Fruit fly (Drosophila melanogaster): Measurements from ENCODE around the gene CG31875.
A peak's percentile ranks its signal among the peaks of the same experiment; 100 is the strongest.

CG31875 gene

dm6 chr2L:9996553-9996952 lies 6.0 kb downstream of the CG31875 start:
- TF ChIP-seq toe (GFP tag; optimal IDR thresholded peaks at IDR 0.05) (no peak), pad (GFP tag; optimal IDR thresholded peaks at IDR 0.05) (no peak), cnc (optimal IDR thresholded peaks at IDR 0.05) (no peak), CG11617 (GFP tag; optimal IDR thresholded peaks at IDR 0.05) (peak; percentile 14), bab1 (GFP tag; optimal IDR thresholded peaks at IDR 0.05) (no peak), CG7101 (tag; optimal IDR thresholded peaks at IDR 0.05) (no peak)

- TF ChIP-seq CG5204 (GFP tag; optimal IDR thresholded peaks at IDR 0.05) (no peak), CG11617 (GFP tag; optimal IDR thresholded peaks at IDR 0.05) (no peak), CG7101 (tag; optimal IDR thresholded peaks at IDR 0.05) (no peak), toe (GFP tag; optimal IDR thresholded peaks at IDR 0.05) (no peak), pad (GFP tag; optimal IDR thresholded peaks at IDR 0.05) (no peak), CG7045 (GFP tag; optimal IDR thresholded peaks at IDR 0.05) (no peak), bab1 (GFP tag; optimal IDR thresholded peaks at IDR 0.05) (no peak), Crg-1 (GFP tag; optimal IDR thresholded peaks at IDR 0.05) (no peak), Hr96 (GFP tag; optimal IDR thresholded peaks at IDR 0.05) (no peak)
These were observed 8.2 kb downstream of the CG31875 start for dm6 chr2L:9994382-9994781.

- TF ChIP-seq Hr96 (GFP tag; optimal IDR thresholded peaks at IDR 0.05) = no peak
- no peak for TF ChIP-seq cnc (optimal IDR thresholded peaks at IDR 0.05)
- TF ChIP-seq cic (GFP tag; optimal IDR thresholded peaks at IDR 0.05) = no peak
- TF ChIP-seq toe (GFP tag; optimal IDR thresholded peaks at IDR 0.05) = no peak
- no peak for TF ChIP-seq CG14711 (tag; optimal IDR thresholded peaks at IDR 0.05)
- TF ChIP-seq Clk (GFP tag; optimal IDR thresholded peaks at IDR 0.05) = no peak
- TF ChIP-seq CG7101 (tag; optimal IDR thresholded peaks at IDR 0.05) = no peak
- TF ChIP-seq bab1 (GFP tag; optimal IDR thresholded peaks at IDR 0.05) = no peak
- TF ChIP-seq CG1620 (GFP tag; optimal IDR thresholded peaks at IDR 0.05) = no peak
- no peak for TF ChIP-seq pad (GFP tag; optimal IDR thresholded peaks at IDR 0.05)
- TF ChIP-seq kay (GFP tag; ENCODE audit: borderline replicate concordance) = no peak
- TF ChIP-seq CG33017 (tag; optimal IDR thresholded peaks at IDR 0.05) = no peak
- no peak for TF ChIP-seq Mnt (GFP tag; optimal IDR thresholded peaks at IDR 0.05)
- no peak for TF ChIP-seq CG7045 (GFP tag; optimal IDR thresholded peaks at IDR 0.05)
- TF ChIP-seq CG5204 (GFP tag; optimal IDR thresholded peaks at IDR 0.05) = no peak
- TF ChIP-seq Crg-1 (GFP tag; optimal IDR thresholded peaks at IDR 0.05) = no peak
- no peak for TF ChIP-seq tj (GFP tag; optimal IDR thresholded peaks at IDR 0.05)
- TF ChIP-seq CG11617 (GFP tag; optimal IDR thresholded peaks at IDR 0.05) = no peak
- no peak for TF ChIP-seq ovo (GFP tag; optimal IDR thresholded peaks at IDR 0.05)
These were observed 12.6 kb downstream of the CG31875 start for dm6 chr2L:9989846-9990506.

- TF ChIP-seq kay (GFP tag; ENCODE audit: borderline replicate concordance) (no peak), bab1 (GFP tag; optimal IDR thresholded peaks at IDR 0.05) (no peak), CG7101 (tag; optimal IDR thresholded peaks at IDR 0.05) (no peak), Clk (GFP tag; optimal IDR thresholded peaks at IDR 0.05) (no peak), ovo (GFP tag; optimal IDR thresholded peaks at IDR 0.05) (no peak), CG1620 (GFP tag; optimal IDR thresholded peaks at IDR 0.05) (no peak), CG12768 (GFP tag; optimal IDR thresholded peaks at IDR 0.05) (no peak), CG7045 (GFP tag; optimal IDR thresholded peaks at IDR 0.05) (no peak), CG14711 (tag; optimal IDR thresholded peaks at IDR 0.05) (no peak), Hr96 (GFP tag; optimal IDR thresholded peaks at IDR 0.05) (no peak), toe (GFP tag; optimal IDR thresholded peaks at IDR 0.05) (no peak)
These were observed 13.3 kb downstream of the CG31875 start for dm6 chr2L:9989275-9989674.

- TF ChIP-seq Hr96 (GFP tag; optimal IDR thresholded peaks at IDR 0.05) = no peak
These were observed 14.1 kb downstream of the CG31875 start for dm6 chr2L:9988201-9988990.

dm6 chr2L:9986402-9987350 lies 15.9 kb downstream of the CG31875 start:
- TF ChIP-seq pad (GFP tag; optimal IDR thresholded peaks at IDR 0.05) = peak; percentile 12
- TF ChIP-seq CG7101 (tag; optimal IDR thresholded peaks at IDR 0.05) = no peak
- TF ChIP-seq tj (GFP tag; optimal IDR thresholded peaks at IDR 0.05) = peak; percentile 34
- TF ChIP-seq bab1 (GFP tag; optimal IDR thresholded peaks at IDR 0.05) = peak; percentile 71
